Fruit fly (Drosophila melanogaster) whole organism, prepupa: ENCODE results near the gene CG18649.

Source experiments
- Blimp-1 ChIP-seq: fragments of 200-800 bp; sonication (Bioruptor generic); optimal IDR thresholded peaks from 3 replicates; lab custom pipeline; 2017; ENCODE audit warnings: missing biosample characterization, missing genetic modification characterization, mild to moderate bottlenecking, moderate library complexity, missing genetic modification reagents
- OdsH ChIP-seq: fragments of 200-800 bp; sonication (Bioruptor generic); optimal IDR thresholded peaks from 3 replicates; lab custom pipeline; 2016; ENCODE audit warnings: missing biosample characterization, missing genetic modification characterization

DNA sequence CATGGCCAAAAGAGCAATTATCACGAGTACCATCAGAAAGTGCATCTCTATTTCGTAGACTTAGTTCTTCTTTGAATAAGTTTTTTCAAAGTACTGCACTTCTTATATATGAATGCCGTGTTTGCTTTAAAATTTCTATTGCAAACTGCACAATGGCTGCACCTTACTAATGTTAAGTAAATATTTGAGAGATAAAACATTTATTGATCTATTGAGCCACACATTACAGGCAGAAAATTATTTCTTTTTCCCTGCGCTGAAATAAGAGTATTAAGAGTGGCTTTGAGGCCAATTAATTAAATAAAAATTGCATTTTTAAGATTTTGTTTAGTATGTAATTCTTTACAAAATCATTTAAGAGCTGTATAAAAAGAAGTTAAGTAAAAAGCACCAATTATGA, 684 bp downstream of the CG18649 start, which contains the start of gene CG43680:
- no peak for TF ChIP-seq OdsH
- TF ChIP-seq Blimp-1, result no peak
